Worm (Caenorhabditis elegans) whole organism, L2 larva: ENCODE results near the gene acr-21.

Experiments
- C34F6.9 ChIP-seq: fragments of 150-350 bp; optimal IDR thresholded peaks from 2 replicates; lab custom pipeline; 2014; ENCODE audit warnings: missing biosample characterization, missing genetic modification characterization
- F13H6.1 ChIP-seq: sonication (generic microtip); optimal IDR thresholded peaks from 2 replicates; lab custom pipeline; 2016; ENCODE audit warnings: missing genetic modification characterization, missing compliant biosample characterization
- R02D3.7 ChIP-seq: fragments of 150-350 bp; optimal IDR thresholded peaks from 2 replicates; lab custom pipeline; 2014; ENCODE audit warnings: missing biosample characterization, missing genetic modification characterization
- Y55F3AM.14 ChIP-seq: fragments of 200-800 bp; sonication (Bioruptor generic); optimal IDR thresholded peaks from 2 replicates; lab custom pipeline; 2018; ENCODE audit warnings: mild to moderate bottlenecking, missing genetic modification characterization, missing compliant biosample characterization
- alr-1 ChIP-seq: fragments of 150-350 bp; optimal IDR thresholded peaks from 2 replicates; lab custom pipeline; 2014; ENCODE audit warnings: missing biosample characterization, missing genetic modification characterization
- aly-2 ChIP-seq: fragments of 150-350 bp; optimal IDR thresholded peaks from 2 replicates; lab custom pipeline; 2014; ENCODE audit warnings: missing biosample characterization, missing genetic modification characterization
- ama-1 ChIP-seq: fragments of 150-350 bp; optimal IDR thresholded peaks from 2 replicates; lab custom pipeline; 2018; ENCODE audit warnings: inconsistent platforms
- blmp-1 ChIP-seq: sonication (generic microtip); optimal IDR thresholded peaks from 2 replicates; lab custom pipeline; 2017; ENCODE audit warnings: missing genetic modification characterization, mild to moderate bottlenecking, missing compliant biosample characterization, antibody characterized with exemption, moderate library complexity; ENCODE audit not compliant: insufficient read depth
- ceh-16 ChIP-seq: fragments of 150-350 bp; optimal IDR thresholded peaks from 2 replicates; lab custom pipeline; 2014; ENCODE audit warnings: missing biosample characterization, missing genetic modification characterization
- ceh-82 ChIP-seq: fragments of 150-350 bp; optimal IDR thresholded peaks from 2 replicates; lab custom pipeline; 2014; ENCODE audit warnings: missing biosample characterization, missing genetic modification characterization
- crh-2 ChIP-seq: sonication (generic microtip); optimal IDR thresholded peaks from 2 replicates; lab custom pipeline; 2017; ENCODE audit warnings: missing biosample characterization, missing genetic modification characterization
- dmd-4 ChIP-seq: sonication (generic microtip); optimal IDR thresholded peaks from 2 replicates; lab custom pipeline; 2017; ENCODE audit warnings: missing biosample characterization, missing genetic modification characterization
- egl-27 ChIP-seq: sonication (generic microtip); optimal IDR thresholded peaks from 3 replicates; lab custom pipeline; 2017; ENCODE audit warnings: missing biosample characterization, missing genetic modification reagents, missing genetic modification characterization
- elt-1 ChIP-seq: fragments of 150-350 bp; optimal IDR thresholded peaks from 2 replicates; lab custom pipeline; 2014; ENCODE audit warnings: missing biosample characterization, missing genetic modification characterization
- elt-3 ChIP-seq: sonication (generic microtip); optimal IDR thresholded peaks from 2 replicates; lab custom pipeline; 2017; ENCODE audit warnings: missing biosample characterization, missing genetic modification characterization
- fos-1 ChIP-seq: fragments of 150-350 bp; optimal IDR thresholded peaks from 2 replicates; lab custom pipeline; 2014; ENCODE audit warnings: missing biosample characterization, missing genetic modification characterization
- gmeb-1 ChIP-seq: fragments of 150-350 bp; optimal IDR thresholded peaks from 2 replicates; lab custom pipeline; 2014; ENCODE audit warnings: missing biosample characterization, missing genetic modification characterization
- lin-11 ChIP-seq: fragments of 150-350 bp; sonication (generic microtip); optimal IDR thresholded peaks from 2 replicates; lab custom pipeline; 2014; ENCODE audit warnings: missing biosample characterization, missing genetic modification characterization, inconsistent platforms, mixed read lengths
- lin-13 ChIP-seq: fragments of 150-350 bp; optimal IDR thresholded peaks from 2 replicates; lab custom pipeline; 2014; ENCODE audit warnings: missing biosample characterization, missing genetic modification reagents, missing genetic modification characterization
- lin-39 ChIP-seq: fragments of 150-350 bp; optimal IDR thresholded peaks from 2 replicates; lab custom pipeline; 2014; ENCODE audit warnings: missing biosample characterization, missing genetic modification reagents, missing genetic modification characterization
- lsy-2 ChIP-seq, 2 experiments: fragments of 150-350 bp in 1 of 2; sonication (generic microtip) in 1 of 2; optimal IDR thresholded peaks; 2 replicates each; lab custom pipeline; 2014 to 2017; ENCODE audit warnings: missing biosample characterization in 2 of 2, missing genetic modification characterization in 2 of 2
- mab-5 ChIP-seq: fragments of 150-350 bp; optimal IDR thresholded peaks from 2 replicates; lab custom pipeline; 2014; ENCODE audit warnings: missing biosample characterization, missing genetic modification characterization
- mbf-1 ChIP-seq: sonication (generic microtip); optimal IDR thresholded peaks from 2 replicates; lab custom pipeline; 2017; ENCODE audit warnings: missing biosample characterization, missing genetic modification characterization
- mdl-1 ChIP-seq, 2 experiments: fragments of 150-350 bp in 1 of 2; sonication (generic microtip) in 1 of 2; optimal IDR thresholded peaks; 2 replicates each; lab custom pipeline; 2017; ENCODE audit warnings: missing biosample characterization in 2 of 2, missing genetic modification characterization in 2 of 2
- nhr-10 ChIP-seq: sonication (generic microtip); optimal IDR thresholded peaks from 2 replicates; lab custom pipeline; 2017; ENCODE audit warnings: missing biosample characterization, missing genetic modification characterization
- nhr-11 ChIP-seq: fragments of 150-350 bp; optimal IDR thresholded peaks from 2 replicates; lab custom pipeline; 2014; ENCODE audit warnings: missing biosample characterization, missing genetic modification characterization
- nhr-12 ChIP-seq: fragments of 150-350 bp; optimal IDR thresholded peaks from 2 replicates; lab custom pipeline; 2014; ENCODE audit warnings: missing biosample characterization, missing genetic modification characterization
- nhr-129 ChIP-seq: fragments of 150-350 bp; optimal IDR thresholded peaks from 2 replicates; lab custom pipeline; 2014; ENCODE audit warnings: missing biosample characterization, missing genetic modification characterization
- nhr-21 ChIP-seq: fragments of 150-350 bp; optimal IDR thresholded peaks from 2 replicates; lab custom pipeline; 2014; ENCODE audit warnings: missing biosample characterization, missing genetic modification characterization
- nhr-237 ChIP-seq: fragments of 150-350 bp; optimal IDR thresholded peaks from 2 replicates; lab custom pipeline; 2014; ENCODE audit warnings: missing biosample characterization, missing genetic modification characterization
- nhr-25 ChIP-seq: fragments of 150-350 bp; sonication (generic microtip); optimal IDR thresholded peaks from 3 replicates; lab custom pipeline; 2014; ENCODE audit warnings: missing biosample characterization, missing genetic modification characterization
- nhr-6 ChIP-seq: fragments of 150-350 bp; optimal IDR thresholded peaks from 2 replicates; lab custom pipeline; 2014; ENCODE audit warnings: missing biosample characterization, missing genetic modification characterization
- nhr-77 ChIP-seq: fragments of 150-350 bp; optimal IDR thresholded peaks from 2 replicates; lab custom pipeline; 2014; ENCODE audit warnings: missing biosample characterization, missing genetic modification characterization
- peb-1 ChIP-seq: fragments of 150-350 bp; optimal IDR thresholded peaks from 2 replicates; lab custom pipeline; 2014; ENCODE audit warnings: missing biosample characterization, missing genetic modification characterization
- sem-4 ChIP-seq: fragments of 150-350 bp; optimal IDR thresholded peaks from 2 replicates; lab custom pipeline; 2014; ENCODE audit warnings: missing biosample characterization, missing genetic modification reagents, missing genetic modification characterization
- skn-1 ChIP-seq: sonication (generic microtip); optimal IDR thresholded peaks from 2 replicates; lab custom pipeline; 2017; ENCODE audit warnings: missing biosample characterization, missing genetic modification characterization
- sma-3 ChIP-seq: sonication (generic microtip); optimal IDR thresholded peaks from 2 replicates; lab custom pipeline; 2016; ENCODE audit warnings: missing genetic modification reagents, missing genetic modification characterization, missing compliant biosample characterization
- sma-9 ChIP-seq, 2 experiments: fragments of 150-350 bp in 1 of 2; sonication (generic microtip) in 1 of 2; optimal IDR thresholded peaks; 2 replicates each; lab custom pipeline; 2014 to 2016; ENCODE audit warnings: missing genetic modification characterization in 2 of 2, mild to moderate bottlenecking in 1 of 2, missing biosample characterization in 1 of 2, missing compliant biosample characterization in 1 of 2, missing genetic modification reagents in 1 of 2, moderate library complexity in 1 of 2
- snpc-4 ChIP-seq: fragments of 150-350 bp; optimal IDR thresholded peaks from 2 replicates; lab custom pipeline; 2014; ENCODE audit warnings: missing biosample characterization, missing genetic modification characterization
- unc-39 ChIP-seq: fragments of 150-350 bp; optimal IDR thresholded peaks from 2 replicates; lab custom pipeline; 2014; ENCODE audit warnings: missing biosample characterization, missing genetic modification characterization
- unc-55 ChIP-seq: fragments of 150-350 bp; sonication (generic microtip); optimal IDR thresholded peaks from 3 replicates; lab custom pipeline; 2014; ENCODE audit warnings: missing biosample characterization, missing genetic modification reagents, missing genetic modification characterization
- unc-62 ChIP-seq: fragments of 150-350 bp; optimal IDR thresholded peaks from 2 replicates; lab custom pipeline; 2014; ENCODE audit warnings: missing biosample characterization, missing genetic modification reagents, missing genetic modification characterization
- zag-1 ChIP-seq: fragments of 150-350 bp; optimal IDR thresholded peaks from 2 replicates; lab custom pipeline; 2014; ENCODE audit warnings: missing biosample characterization, missing genetic modification characterization
- ztf-1 ChIP-seq: fragments of 200-800 bp; sonication (Bioruptor generic); conservative IDR thresholded peaks from 2 replicates; pipeline ENCODE4 v1.3.6; 2022; ENCODE audit warnings: missing genetic modification characterization, missing compliant biosample characterization
- ztf-11 ChIP-seq: sonication (generic microtip); optimal IDR thresholded peaks from 2 replicates; lab custom pipeline; 2017; ENCODE audit warnings: missing biosample characterization, missing genetic modification characterization
- ztf-4 ChIP-seq: fragments of 150-350 bp; optimal IDR thresholded peaks from 2 replicates; lab custom pipeline; 2014; ENCODE audit warnings: missing biosample characterization, missing genetic modification characterization

Gene acr-21

DNA sequence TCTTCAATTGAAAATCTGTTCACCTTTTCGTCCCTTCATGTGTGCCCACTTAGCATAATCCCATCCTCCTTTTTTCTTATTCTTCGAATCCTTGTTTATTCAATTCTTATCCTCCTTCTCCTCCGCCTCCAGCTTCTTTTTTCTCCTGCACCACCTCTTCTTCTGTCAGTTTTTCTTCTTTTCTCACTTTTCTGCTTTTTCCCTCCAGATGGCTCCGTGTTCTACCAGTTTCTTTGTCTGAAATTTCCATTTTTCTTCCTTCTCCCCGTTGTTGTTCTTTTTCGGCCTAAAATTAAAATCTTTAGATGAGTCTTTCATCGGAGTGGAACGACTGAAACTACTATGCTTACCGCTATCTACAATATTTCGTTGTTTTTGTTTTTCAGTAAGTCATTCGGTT lies at the start of gene acr-21:
TSS of gene acr-21 (plus strand) at position 301 of the 400 bp plus-strand sequence.
- no peak for TF ChIP-seq ceh-82 (tag; lab: Kevin White, UChicago)
- TF ChIP-seq, all 48 proteins: peak for 0

- TF ChIP-seq unc-55 (GFP tag; lab: Kevin White, UChicago) = no peak
- TF ChIP-seq nhr-11 (tag; lab: Kevin White, UChicago) = no peak
- TF ChIP-seq nhr-25 (tag; lab: Kevin White, UChicago) = no peak
- TF ChIP-seq crh-2 (tag; lab: Kevin White, UChicago) = no peak
- no peak for TF ChIP-seq unc-39 (tag; lab: Kevin White, UChicago)
- no peak for TF ChIP-seq mdl-1 (tag; optimal IDR thresholded peaks at IDR 0.05; lab: Kevin White, UChicago)
- TF ChIP-seq snpc-4 (tag; lab: Kevin White, UChicago) = no peak
- TF ChIP-seq nhr-12 (tag; lab: Kevin White, UChicago) = no peak
- TF ChIP-seq ztf-11 (tag; lab: Kevin White, UChicago) = no peak
- TF ChIP-seq fos-1 (tag; lab: Kevin White, UChicago) = no peak
- no peak for TF ChIP-seq elt-1 (tag; lab: Kevin White, UChicago)
- TF ChIP-seq Y55F3AM.14 (GFP tag; lab: Kevin White, UChicago) = no peak
- TF ChIP-seq alr-1 (tag; lab: Kevin White, UChicago) = no peak
- no peak for TF ChIP-seq elt-3 (tag; lab: Kevin White, UChicago)
- TF ChIP-seq egl-27 (tag; lab: Kevin White, UChicago) = no peak
- TF ChIP-seq sem-4 (tag; lab: Kevin White, UChicago) = no peak
- no peak for TF ChIP-seq lsy-2 (tag; optimal IDR thresholded peaks at IDR 0.05; lab: Kevin White, UChicago)
- no peak for TF ChIP-seq lin-39 (tag; lab: Kevin White, UChicago)
These were observed 49.0 kb upstream of the acr-21 start, which contains the start of gene srxa-5 for ce11 chrIII:6532647-6533046. Gene srxa-5, plus strand, starts transcription at chrIII:6532947.

DNA sequence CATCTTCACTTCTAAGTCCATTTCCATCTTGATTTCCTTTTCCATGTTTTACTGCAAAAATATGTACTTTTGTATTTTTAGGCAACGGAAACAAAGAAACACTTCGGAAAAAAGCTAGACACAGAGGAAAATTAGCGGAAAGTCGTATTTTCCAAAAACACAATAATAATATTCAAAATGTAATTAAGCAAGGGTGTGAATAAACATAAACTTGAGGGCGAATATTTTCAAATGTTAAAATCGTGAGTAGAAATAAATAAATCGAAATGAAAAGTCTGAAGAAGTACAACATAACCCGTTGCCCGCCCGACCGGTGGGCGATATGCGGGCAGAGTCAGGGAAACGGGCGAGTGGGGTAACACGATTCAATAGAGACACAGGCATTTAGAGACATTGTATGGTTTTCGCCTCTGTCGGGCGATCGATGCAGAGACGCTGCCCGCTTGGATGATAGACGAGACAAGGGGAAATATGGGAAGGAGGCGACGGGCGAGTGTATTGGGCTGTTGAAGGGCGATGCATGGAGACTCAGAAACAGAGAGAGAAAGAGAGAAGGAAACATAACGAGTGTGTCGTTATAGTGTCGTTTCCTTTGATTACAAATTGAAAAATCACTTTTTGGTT lies 44.6 kb upstream of the acr-21 start, which contains the start of gene C09E7.4:
TSS of gene C09E7.4 (minus strand) at position 51 of the 624 bp plus-strand sequence.
- no peak for TF ChIP-seq aly-2 (tag; lab: Kevin White, UChicago)
- peak; percentile 53 for TF ChIP-seq unc-55 (GFP tag; lab: Kevin White, UChicago)
- no peak for TF ChIP-seq mbf-1
- no peak for TF ChIP-seq lsy-2 (tag; optimal IDR thresholded peaks at IDR 0.05; lab: Kevin White, UChicago)
- peak; percentile 48 for TF ChIP-seq sem-4 (tag; lab: Kevin White, UChicago)
- no peak for TF ChIP-seq peb-1
- peak; percentile 22 for TF ChIP-seq lin-11 (tag; lab: Kevin White, UChicago)
- no peak for TF ChIP-seq ama-1 (lab: Kevin White, UChicago)
- no peak for TF ChIP-seq ceh-82 (tag; lab: Kevin White, UChicago)
- TF ChIP-seq sma-9 (GFP tag; optimal IDR thresholded peaks at IDR 0.05; lab: Kevin White, UChicago) = no peak
- TF ChIP-seq sma-9 (tag; optimal IDR thresholded peaks at IDR 0.05; lab: Kevin White, UChicago) = no peak
- no peak for TF ChIP-seq nhr-25 (tag; lab: Kevin White, UChicago)
- no peak for TF ChIP-seq ztf-4 (tag; lab: Kevin White, UChicago)
- no peak for TF ChIP-seq unc-39 (tag; lab: Kevin White, UChicago)
- TF ChIP-seq unc-62 (GFP tag; lab: Kevin White, UChicago) = no peak
- no peak for TF ChIP-seq zag-1 (tag; lab: Kevin White, UChicago)
- TF ChIP-seq fos-1 (tag; lab: Kevin White, UChicago) = no peak
- TF ChIP-seq elt-1 (tag; lab: Kevin White, UChicago) = no peak
- TF ChIP-seq crh-2 (tag; lab: Kevin White, UChicago) = peak; percentile 20
- no peak for TF ChIP-seq ztf-11 (tag; lab: Kevin White, UChicago)
- no peak for TF ChIP-seq nhr-237 (tag; lab: Kevin White, UChicago)
- TF ChIP-seq blmp-1 = no peak
- TF ChIP-seq F13H6.1 (tag; lab: Kevin White, UChicago) = peak; percentile 45
- TF ChIP-seq nhr-12 (tag; lab: Kevin White, UChicago) = no peak
- no peak for TF ChIP-seq nhr-77 (tag; lab: Kevin White, UChicago)
- no peak for TF ChIP-seq ceh-16 (tag; lab: Kevin White, UChicago)
- TF ChIP-seq egl-27 (tag; lab: Kevin White, UChicago) = no peak
- TF ChIP-seq nhr-10 = no peak
- TF ChIP-seq lin-13 (GFP tag; lab: Kevin White, UChicago) = no peak
- TF ChIP-seq gmeb-1 (tag; lab: Kevin White, UChicago) = no peak
- no peak for TF ChIP-seq nhr-11 (tag; lab: Kevin White, UChicago)
- peak; percentile 66 for TF ChIP-seq nhr-129
- peak; percentile 51 for TF ChIP-seq C34F6.9 (tag; lab: Kevin White, UChicago)
- no peak for TF ChIP-seq dmd-4 (tag; lab: Kevin White, UChicago)
- TF ChIP-seq nhr-21 = no peak
- TF ChIP-seq elt-3 (tag; lab: Kevin White, UChicago) = no peak
- TF ChIP-seq Y55F3AM.14 (GFP tag; lab: Kevin White, UChicago) = no peak
- no peak for TF ChIP-seq alr-1 (tag; lab: Kevin White, UChicago)
- no peak for TF ChIP-seq nhr-6 (tag; lab: Kevin White, UChicago)
- TF ChIP-seq snpc-4 (tag; lab: Kevin White, UChicago) = no peak
- TF ChIP-seq mdl-1 (tag; optimal IDR thresholded peaks at IDR 0.05; lab: Kevin White, UChicago) = no peak
- no peak for TF ChIP-seq sma-3
- no peak for TF ChIP-seq mab-5 (tag; lab: Kevin White, UChicago)
- no peak for TF ChIP-seq ztf-1 (GFP tag; lab: Robert Waterston, UW)
- no peak for TF ChIP-seq R02D3.7 (tag; lab: Kevin White, UChicago)
- no peak for TF ChIP-seq skn-1 (tag; lab: Kevin White, UChicago)
- no peak for TF ChIP-seq lin-39 (tag; lab: Kevin White, UChicago)
